Fruit fly (Drosophila melanogaster) whole organism, embryonic: ENCODE measurements around the gene Snx21.

Experiments used
- Aef1 ChIP-seq: fragments of 200-800 bp; sonication (Bioruptor generic); IDR thresholded peaks from 3 replicates; pipeline ENCODE4 v1.3.6; 2022; ENCODE audit warnings: missing biosample characterization, missing genetic modification characterization
- CG11504 ChIP-seq: fragments of 200-800 bp; sonication (Bioruptor generic); optimal IDR thresholded peaks from 3 replicates; lab custom pipeline; 2019; ENCODE audit warnings: missing biosample characterization, mild to moderate bottlenecking, missing genetic modification characterization, moderate library complexity
- CG12236 ChIP-seq: fragments of 200-800 bp; sonication (Bioruptor generic); optimal IDR thresholded peaks from 2 replicates; lab custom pipeline; 2016; ENCODE audit warnings: missing biosample characterization, missing genetic modification characterization
- CG13296 ChIP-seq: fragments of 200-800 bp; sonication (Bioruptor generic); optimal IDR thresholded peaks from 3 replicates; lab custom pipeline; 2018; ENCODE audit warnings: missing biosample characterization, mild to moderate bottlenecking, missing genetic modification characterization
- CG13424 ChIP-seq: fragments of 200-800 bp; sonication (Bioruptor generic); optimal IDR thresholded peaks from 2 replicates; lab custom pipeline; 2019; ENCODE audit warnings: missing biosample characterization, mild to moderate bottlenecking, missing genetic modification characterization, moderate library complexity
- CG14441 ChIP-seq: fragments of 200-800 bp; sonication (Bioruptor generic); IDR thresholded peaks from 2 replicates; pipeline ENCODE4 v1.3.6; 2022; ENCODE audit warnings: missing biosample characterization, missing genetic modification characterization
- CG14965 ChIP-seq: fragments of 200-800 bp; sonication (Bioruptor generic); optimal IDR thresholded peaks from 2 replicates; lab custom pipeline; 2016; ENCODE audit warnings: missing biosample characterization, missing genetic modification characterization, borderline replicate concordance
- CG1647 ChIP-seq: fragments of 200-800 bp; sonication (Bioruptor generic); optimal IDR thresholded peaks from 3 replicates; lab custom pipeline; 2016; ENCODE audit warnings: missing biosample characterization, missing genetic modification characterization
- CG17612 ChIP-seq: fragments of 200-800 bp; sonication (Bioruptor generic); IDR thresholded peaks from 2 replicates; pipeline ENCODE4 v1.3.6; 2022; ENCODE audit warnings: missing biosample characterization, missing genetic modification characterization
- CG1792 ChIP-seq: fragments of 200-800 bp; sonication (Bioruptor generic); optimal IDR thresholded peaks from 2 replicates; lab custom pipeline; 2016; ENCODE audit warnings: missing biosample characterization, missing genetic modification characterization
- CG2202 ChIP-seq: fragments of 200-800 bp; sonication (Bioruptor generic); optimal IDR thresholded peaks from 2 replicates; lab custom pipeline; 2018; ENCODE audit warnings: missing biosample characterization, mild to moderate bottlenecking, missing genetic modification characterization
- CG30020 ChIP-seq: fragments of 200-800 bp; optimal IDR thresholded peaks from 2 replicates; lab custom pipeline; 2019; ENCODE audit warnings: missing biosample characterization, mild to moderate bottlenecking, missing genetic modification characterization, moderate library complexity
- CG31224 ChIP-seq: fragments of 200-800 bp; sonication (Bioruptor generic); IDR thresholded peaks from 2 replicates; pipeline ENCODE4 v1.3.6; 2022; ENCODE audit warnings: missing biosample characterization, missing genetic modification characterization
- CG5180 ChIP-seq: fragments of 200-800 bp; sonication (Bioruptor generic); optimal IDR thresholded peaks from 3 replicates; lab custom pipeline; 2017; ENCODE audit warnings: missing biosample characterization, missing genetic modification characterization, mild to moderate bottlenecking, moderate library complexity, missing genetic modification reagents
- CG6683 ChIP-seq: fragments of 200-800 bp; sonication (Bioruptor generic); optimal IDR thresholded peaks from 2 replicates; lab custom pipeline; 2017; ENCODE audit warnings: missing biosample characterization, mild to moderate bottlenecking, missing genetic modification characterization, missing genetic modification reagents
- CG7786 ChIP-seq: fragments of 200-800 bp; sonication (Bioruptor generic); optimal IDR thresholded peaks from 2 replicates; lab custom pipeline; 2016; ENCODE audit warnings: missing biosample characterization, missing genetic modification characterization
- CG8478 ChIP-seq: fragments of >200 bp; optimal IDR thresholded peaks from 2 replicates; lab custom pipeline; 2018
- CG8924 ChIP-seq: fragments of 200-800 bp; optimal IDR thresholded peaks from 3 replicates; lab custom pipeline; 2019; ENCODE audit warnings: missing biosample characterization, mild to moderate bottlenecking, missing genetic modification characterization, moderate library complexity
- CG9437 ChIP-seq: fragments of 200-800 bp; sonication (Bioruptor generic); optimal IDR thresholded peaks from 2 replicates; lab custom pipeline; 2018; ENCODE audit warnings: missing biosample characterization, mild to moderate bottlenecking, missing genetic modification characterization
- CG9797 ChIP-seq: fragments of 200-800 bp; sonication (Bioruptor generic); optimal IDR thresholded peaks from 3 replicates; lab custom pipeline; 2018; ENCODE audit warnings: missing biosample characterization, mild to moderate bottlenecking, missing genetic modification characterization
- CG9876 ChIP-seq: fragments of 200-800 bp; sonication (Bioruptor generic); optimal IDR thresholded peaks from 2 replicates; lab custom pipeline; 2016; ENCODE audit warnings: missing biosample characterization, missing genetic modification characterization
- Camta ChIP-seq: fragments of 200-800 bp; sonication (Bioruptor generic); optimal IDR thresholded peaks from 2 replicates; lab custom pipeline; 2016; ENCODE audit warnings: missing biosample characterization, missing genetic modification characterization
- Deaf1 ChIP-seq: fragments of 200-800 bp; optimal IDR thresholded peaks from 3 replicates; lab custom pipeline; 2019; ENCODE audit warnings: missing biosample characterization, mild to moderate bottlenecking, missing genetic modification characterization, moderate library complexity
- Dref ChIP-seq: fragments of 200-800 bp; sonication (Bioruptor generic); IDR thresholded peaks from 2 replicates; pipeline ENCODE4 v1.3.6; 2022; ENCODE audit warnings: missing biosample characterization, missing genetic modification characterization
- E2f1 ChIP-seq: fragments of 200-800 bp; sonication (Bioruptor generic); IDR thresholded peaks from 2 replicates; pipeline ENCODE4 v1.3.6; 2022; ENCODE audit warnings: missing biosample characterization, missing genetic modification characterization
- GATAe ChIP-seq: fragments of 200-800 bp; sonication (Bioruptor generic); conservative IDR thresholded peaks from 2 replicates; pipeline ENCODE4 v1.3.6; 2022; ENCODE audit warnings: missing biosample characterization, missing genetic modification characterization
- HLH4C ChIP-seq: fragments of 200-800 bp; sonication (Bioruptor generic); IDR thresholded peaks from 3 replicates; pipeline ENCODE4 v1.3.6; 2022; ENCODE audit warnings: missing biosample characterization, missing genetic modification characterization; ENCODE audit not compliant: partially characterized antibody
- Hr39 ChIP-seq: fragments of >200 bp; optimal IDR thresholded peaks from 2 replicates; lab custom pipeline; 2017
- MBD-R2 ChIP-seq: fragments of 200-800 bp; sonication (Bioruptor generic); IDR thresholded peaks from 2 replicates; pipeline ENCODE4 v1.3.6; 2022; ENCODE audit warnings: missing biosample characterization, missing genetic modification characterization
- Ravus ChIP-seq: fragments of 200-800 bp; sonication (Bioruptor generic); IDR thresholded peaks from 2 replicates; pipeline ENCODE4 v1.3.6; 2022; ENCODE audit warnings: missing biosample characterization, missing genetic modification characterization
- Scr ChIP-seq: fragments of 200-800 bp; sonication (Bioruptor generic); IDR thresholded peaks from 2 replicates; pipeline ENCODE4 v1.3.6; 2022; ENCODE audit warnings: missing biosample characterization, missing genetic modification characterization; ENCODE audit not compliant: partially characterized antibody
- Xbp1 ChIP-seq: fragments of 200-800 bp; sonication (Bioruptor generic); optimal IDR thresholded peaks from 3 replicates; lab custom pipeline; 2016; ENCODE audit warnings: missing biosample characterization, mild to moderate bottlenecking, missing genetic modification characterization
- Xrp1 ChIP-seq: fragments of 200-800 bp; sonication (Bioruptor generic); IDR thresholded peaks from 2 replicates; pipeline ENCODE4 v1.3.6; 2022; ENCODE audit warnings: missing biosample characterization, missing genetic modification characterization
- ara ChIP-seq: fragments of 200-800 bp; sonication (Bioruptor generic); IDR thresholded peaks from 2 replicates; pipeline ENCODE4 v1.3.6; 2022; ENCODE audit warnings: missing biosample characterization, missing genetic modification characterization
- dpn ChIP-seq, 2 experiments: fragments of 200-800 bp; sonication (Bioruptor generic); optimal IDR thresholded peaks; 3 replicates each; lab custom pipeline; 2016; ENCODE audit warnings: missing biosample characterization in 2 of 2, missing genetic modification characterization in 2 of 2
- eve ChIP-seq, 2 experiments: fragments of >200 bp; optimal IDR thresholded peaks; 2 replicates each; lab custom pipeline; 2017; ENCODE audit warnings: missing biosample characterization in 2 of 2, missing genetic modification characterization in 2 of 2
- gce ChIP-seq: fragments of 200-800 bp; sonication (Bioruptor generic); IDR thresholded peaks from 3 replicates; pipeline ENCODE4 v1.3.6; 2022; ENCODE audit warnings: missing biosample characterization, missing genetic modification characterization
- knrl ChIP-seq: fragments of 200-800 bp; sonication (Bioruptor generic); IDR thresholded peaks from 3 replicates; pipeline ENCODE4 v1.3.6; 2022; ENCODE audit warnings: missing biosample characterization, missing genetic modification characterization; ENCODE audit not compliant: partially characterized antibody
- lmd ChIP-seq: fragments of 200-800 bp; sonication (Bioruptor generic); IDR thresholded peaks from 2 replicates; pipeline ENCODE4 v1.3.6; 2022; ENCODE audit warnings: missing biosample characterization, missing genetic modification characterization
- nerfin-1 ChIP-seq: fragments of 200-800 bp; sonication (Bioruptor generic); optimal IDR thresholded peaks from 3 replicates; lab custom pipeline; 2019; ENCODE audit warnings: missing biosample characterization, mild to moderate bottlenecking, missing genetic modification characterization, moderate library complexity
- nerfin-2 ChIP-seq: fragments of 200-800 bp; sonication (Bioruptor generic); IDR thresholded peaks from 2 replicates; pipeline ENCODE4 v1.3.6; 2022; ENCODE audit warnings: missing biosample characterization, missing genetic modification characterization; ENCODE audit not compliant: partially characterized antibody
- p53 ChIP-seq: fragments of 200-800 bp; sonication (Bioruptor generic); optimal IDR thresholded peaks from 2 replicates; lab custom pipeline; 2016; ENCODE audit warnings: missing biosample characterization, missing genetic modification characterization
- pan ChIP-seq, 4 experiments: fragments of >200 bp in 3 of 4; fragments of 200-800 bp in 1 of 4; sonication (Bioruptor generic) in 1 of 4; optimal IDR thresholded peaks in 3 of 4; IDR thresholded peaks in 1 of 4; 2 replicates each; pipeline versions ENCODE4 v1.3.6 to Lab custom; 2017 to 2022; ENCODE audit warnings: missing biosample characterization in 2 of 4, missing genetic modification characterization in 2 of 4, mixed read lengths in 1 of 4
- pzg ChIP-seq: fragments of 200-800 bp; sonication (Bioruptor generic); optimal IDR thresholded peaks from 3 replicates; lab custom pipeline; 2018; ENCODE audit warnings: missing biosample characterization, mild to moderate bottlenecking, missing genetic modification characterization, moderate library complexity
- rib ChIP-seq: fragments of 200-800 bp; sonication (Bioruptor generic); IDR thresholded peaks from 2 replicates; pipeline ENCODE4 v1.3.6; 2022; ENCODE audit warnings: missing biosample characterization, missing genetic modification characterization
- run ChIP-seq: fragments of 200-800 bp; sonication (Bioruptor generic); optimal IDR thresholded peaks from 3 replicates; lab custom pipeline; 2018; ENCODE audit warnings: missing biosample characterization, mild to moderate bottlenecking, missing genetic modification characterization
- sens ChIP-seq: fragments of 200-800 bp; sonication (Bioruptor generic); peaks from one replicate; lab custom pipeline; 2016; ENCODE audit warnings: missing biosample characterization, missing genetic modification characterization
- sisA ChIP-seq: fragments of 200-800 bp; sonication (Bioruptor generic); IDR thresholded peaks from 2 replicates; pipeline ENCODE4 v1.3.6; 2022; ENCODE audit warnings: missing biosample characterization, missing genetic modification characterization
- tx ChIP-seq: fragments of 200-800 bp; sonication (Bioruptor generic); optimal IDR thresholded peaks from 2 replicates; lab custom pipeline; 2016; ENCODE audit warnings: missing biosample characterization, missing genetic modification characterization
- usp ChIP-seq: fragments of >200 bp; optimal IDR thresholded peaks from 2 replicates; lab custom pipeline; 2017; ENCODE audit warnings: missing biosample characterization, missing genetic modification characterization

Gene Snx21

DNA sequence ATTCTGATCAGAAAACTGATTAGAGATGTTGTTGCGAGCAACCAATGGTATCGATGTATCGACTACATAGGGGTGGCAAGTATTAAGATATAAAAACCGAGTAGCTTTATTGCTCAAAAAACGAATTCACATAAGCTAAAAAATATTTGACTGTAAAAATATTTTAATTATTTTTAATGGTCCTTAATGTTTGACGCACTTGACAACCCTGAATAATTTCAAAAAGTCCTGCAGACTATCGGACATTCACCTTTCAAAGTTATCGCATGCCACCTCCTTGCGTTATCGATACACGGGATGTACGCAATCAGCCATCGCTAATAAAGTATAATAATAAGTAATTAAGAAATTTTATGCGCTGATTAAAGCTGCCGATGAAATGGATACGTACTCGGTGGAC, 5.8 kb downstream of the Snx21 start, which contains the start of the genes HemK2, Snapin and Tnpo-SR (continued):
- TF ChIP-seq Scr (GFP tag; lab: Robert Waterston, UW) (peak; percentile 98), ara (peak; percentile 88), Hr39 (lab: Kevin White, UChicago) (no peak), nerfin-1 (peak; percentile 85), CG2202 (tag; lab: Kevin White, UChicago) (peak; percentile 82), sens (GFP tag; lab: Kevin White, UChicago) (peak; percentile 96), CG14441 (peak; percentile 93), CG8478 (no peak), E2f1 (GFP tag; lab: Robert Waterston, UW) (peak; percentile 93), CG1647 (GFP tag; lab: Kevin White, UChicago) (peak; percentile 90), CG9437 (peak; percentile 67), CG30020 (tag; lab: Kevin White, UChicago) (peak; percentile 84), rib (GFP tag; lab: Robert Waterston, UW) (peak; percentile 88), CG9876 (GFP tag; lab: Kevin White, UChicago) (peak; percentile 69), tx (GFP tag; lab: Kevin White, UChicago) (peak; percentile 80), run (tag; lab: Kevin White, UChicago) (peak; percentile 62), lmd (GFP tag; lab: Robert Waterston, UW) (peak; percentile 94), HLH4C (GFP tag; lab: Robert Waterston, UW) (peak; percentile 95), Camta (GFP tag; lab: Kevin White, UChicago) (peak; percentile 83), nerfin-2 (peak; percentile 79; the same call in 1 of the 2 replicates), Aef1 (GFP tag; lab: Robert Waterston, UW) (peak; percentile 95), CG17612 (GFP tag; lab: Robert Waterston, UW) (peak; percentile 89), CG11504 (peak; percentile 91), CG7786 (GFP tag; lab: Kevin White, UChicago) (peak; percentile 82), CG12236 (GFP tag; lab: Kevin White, UChicago) (peak; percentile 52), p53 (GFP tag; lab: Kevin White, UChicago) (no peak), gce (peak; percentile 85; the same call in 1 of the 3 replicates), CG31224 (GFP tag; lab: Robert Waterston, UW) (peak; percentile 84), usp (GFP tag; lab: Kevin White, UChicago) (no peak), knrl (GFP tag; lab: Robert Waterston, UW) (peak; percentile 97), dpn (GFP tag; optimal IDR thresholded peaks at IDR 0.05; lab: Kevin White, UChicago) (peak; percentile 84 to 92), MBD-R2 (GFP tag; lab: Robert Waterston, UW) (peak; percentile 95), CG5180 (GFP tag; lab: Kevin White, UChicago) (peak; percentile 56), CG13424 (tag; lab: Kevin White, UChicago) (peak; percentile 94), pzg (GFP tag; lab: Kevin White, UChicago) (peak; percentile 84), eve (GFP tag; optimal IDR thresholded peaks at IDR 0.05; lab: Kevin White, UChicago) (no peak), Deaf1 (tag; lab: Kevin White, UChicago) (peak; percentile 70), pan (optimal IDR thresholded peaks at IDR 0.05; lab: Kevin White, UChicago) (no peak), pan (GFP tag; optimal IDR thresholded peaks at IDR 0.05 in 1 of 2, IDR thresholded peaks at IDR 0.05 in 1 of 2) (peak in 1 of 2 experiments; percentile 95), CG14965 (GFP tag; lab: Kevin White, UChicago) (no peak), GATAe (peak; percentile 82), CG8924 (tag; lab: Kevin White, UChicago) (peak; percentile 92), Xbp1 (peak; percentile 94), Xrp1 (GFP tag; lab: Robert Waterston, UW) (peak; percentile 95), sisA (GFP tag; lab: Robert Waterston, UW) (peak; percentile 91), CG6683 (GFP tag; lab: Kevin White, UChicago) (peak; percentile 83), Ravus (GFP tag; lab: Robert Waterston, UW) (peak; percentile 81), CG1792 (GFP tag; lab: Kevin White, UChicago) (peak; percentile 68), Dref (GFP tag; lab: Robert Waterston, UW) (peak; percentile 80), CG13296 (peak; percentile 89), CG9797 (GFP tag; lab: Kevin White, UChicago) (peak; percentile 62)
- TF ChIP-seq, all 482 proteins: peak for 446
